Worm (Caenorhabditis elegans) whole organism, L4 larva: ENCODE results near the gene C05A2.4.
A peak's percentile ranks its signal among the peaks of the same experiment; 100 is the strongest.

ENCODE experiments used
- F44E2.7 ChIP-seq: fragments of 200-800 bp; sonication (Bioruptor generic); IDR thresholded peaks from 2 replicates; pipeline ENCODE4 v2.1.2; 2022; ENCODE audit warnings: missing genetic modification characterization, missing compliant biosample characterization
- Y105C5A.15 ChIP-seq: fragments of 200-800 bp; sonication (Bioruptor generic); IDR thresholded peaks from 2 replicates; pipeline ENCODE4 v1.3.6; 2022; ENCODE audit warnings: missing genetic modification characterization, missing compliant biosample characterization
- ZK337.2 ChIP-seq: fragments of 200-800 bp; sonication (Bioruptor generic); IDR thresholded peaks from 2 replicates; pipeline ENCODE4 v1.3.6; 2022; ENCODE audit warnings: missing genetic modification reagents, missing genetic modification characterization, missing compliant biosample characterization
- ZK546.5 ChIP-seq, 2 experiments: sonication (generic microtip); optimal IDR thresholded peaks; 2 replicates each; lab custom pipeline; 2017; ENCODE audit warnings: missing biosample characterization in 2 of 2, missing genetic modification characterization in 2 of 2
- arid-1 ChIP-seq: fragments of 200-800 bp; sonication (Bioruptor generic); conservative IDR thresholded peaks from 2 replicates; pipeline ENCODE4 v1.3.6; 2022; ENCODE audit warnings: missing genetic modification reagents, missing genetic modification characterization, missing compliant biosample characterization
- attf-4 ChIP-seq: sonication (generic microtip); optimal IDR thresholded peaks from 3 replicates; lab custom pipeline; 2017; ENCODE audit warnings: missing biosample characterization, missing genetic modification characterization
- ceh-20 ChIP-seq: fragments of 200-800 bp; sonication (Bioruptor generic); IDR thresholded peaks from 2 replicates; pipeline ENCODE4 v1.3.6; 2022; ENCODE audit warnings: missing genetic modification reagents, missing genetic modification characterization, missing compliant biosample characterization
- ceh-28 ChIP-seq: fragments of 150-350 bp; optimal IDR thresholded peaks from 2 replicates; lab custom pipeline; 2014; ENCODE audit warnings: missing biosample characterization, missing genetic modification reagents, missing genetic modification characterization
- ceh-32 ChIP-seq: sonication (generic microtip); optimal IDR thresholded peaks from 2 replicates; lab custom pipeline; 2016; ENCODE audit warnings: mild to moderate bottlenecking, missing genetic modification characterization, missing compliant biosample characterization; ENCODE audit not compliant: poor library complexity
- ces-1 ChIP-seq: fragments of 150-350 bp; sonication (generic microtip); optimal IDR thresholded peaks from 4 replicates; lab custom pipeline; 2014; ENCODE audit warnings: missing biosample characterization, missing genetic modification reagents, missing genetic modification characterization
- cey-2 ChIP-seq: sonication (generic microtip); optimal IDR thresholded peaks from 3 replicates; lab custom pipeline; 2017; ENCODE audit warnings: missing genetic modification characterization, mild to moderate bottlenecking, missing compliant biosample characterization, antibody characterized with exemption, borderline replicate concordance; ENCODE audit not compliant: insufficient read depth
- daf-16 ChIP-seq, 3 experiments: sonication (generic microtip); optimal IDR thresholded peaks; 2 replicates each; lab custom pipeline; 2016 to 2017; ENCODE audit warnings: missing genetic modification characterization in 3 of 3, missing genetic modification reagents in 3 of 3, mild to moderate bottlenecking in 2 of 3, missing compliant biosample characterization in 2 of 3, missing biosample characterization in 1 of 3, moderate library complexity in 1 of 3
- daf-19 ChIP-seq: fragments of 200-800 bp; sonication (Bioruptor generic); conservative IDR thresholded peaks from 2 replicates; pipeline ENCODE4 v1.3.6; 2022; ENCODE audit warnings: missing genetic modification characterization, missing compliant biosample characterization
- daf-8 ChIP-seq: fragments of 200-800 bp; sonication (Bioruptor generic); IDR thresholded peaks from 2 replicates; pipeline ENCODE4 v1.3.6; 2022; ENCODE audit warnings: missing genetic modification characterization, missing compliant biosample characterization
- dmd-9 ChIP-seq: fragments of 200-800 bp; sonication (Bioruptor generic); IDR thresholded peaks from 2 replicates; pipeline ENCODE4 v1.3.6; 2022; ENCODE audit warnings: missing genetic modification reagents, missing genetic modification characterization, missing compliant biosample characterization
- dpl-1 ChIP-seq: fragments of 150-350 bp; optimal IDR thresholded peaks from 2 replicates; lab custom pipeline; 2014; ENCODE audit warnings: missing biosample characterization, missing genetic modification reagents, missing genetic modification characterization
- egl-43 ChIP-seq: fragments of 200-800 bp; sonication (Bioruptor generic); IDR thresholded peaks from 2 replicates; pipeline ENCODE4 v1.3.6; 2022; ENCODE audit warnings: missing genetic modification reagents, missing genetic modification characterization, missing compliant biosample characterization
- fkh-10 ChIP-seq: fragments of 150-350 bp; optimal IDR thresholded peaks from 2 replicates; lab custom pipeline; 2014; ENCODE audit warnings: missing biosample characterization, missing genetic modification reagents, missing genetic modification characterization
- fos-1 ChIP-seq: fragments of 150-350 bp; optimal IDR thresholded peaks from 2 replicates; lab custom pipeline; 2014; ENCODE audit warnings: missing biosample characterization, missing genetic modification characterization
- gei-8 ChIP-seq: fragments of 200-800 bp; sonication (Bioruptor generic); optimal IDR thresholded peaks from 2 replicates; lab custom pipeline; 2018; ENCODE audit warnings: mild to moderate bottlenecking, missing genetic modification characterization, missing compliant biosample characterization
- hif-1 ChIP-seq, 2 experiments: sonication (generic microtip); optimal IDR thresholded peaks; 2 replicates each; lab custom pipeline; 2016 to 2017; ENCODE audit warnings: missing compliant biosample characterization in 2 of 2, missing genetic modification characterization in 2 of 2, missing genetic modification reagents in 2 of 2, missing genotype in 2 of 2, mild to moderate bottlenecking in 1 of 2
- hmg-1.1 ChIP-seq: fragments of 200-800 bp; sonication (Bioruptor generic); IDR thresholded peaks from 2 replicates; pipeline ENCODE4 v1.3.6; 2022; ENCODE audit warnings: missing genetic modification reagents, missing genetic modification characterization, missing compliant biosample characterization
- lin-1 ChIP-seq: fragments of 200-800 bp; sonication (Bioruptor generic); IDR thresholded peaks from 2 replicates; pipeline ENCODE4 v1.3.6; 2022; ENCODE audit warnings: missing genetic modification reagents, missing genetic modification characterization, missing compliant biosample characterization
- lin-15B ChIP-seq: fragments of 150-350 bp; sonication (generic microtip); optimal IDR thresholded peaks from 3 replicates; lab custom pipeline; 2014; ENCODE audit warnings: missing biosample characterization, missing genetic modification characterization
- lin-39 ChIP-seq: fragments of 150-350 bp; optimal IDR thresholded peaks from 2 replicates; lab custom pipeline; 2014; ENCODE audit warnings: missing biosample characterization, missing genetic modification reagents, missing genetic modification characterization
- lsy-2 ChIP-seq, 2 experiments: fragments of 150-350 bp in 1 of 2; sonication (generic microtip) in 1 of 2; optimal IDR thresholded peaks; 2 replicates each; lab custom pipeline; 2014 to 2017; ENCODE audit warnings: missing biosample characterization in 2 of 2, missing genetic modification characterization in 2 of 2
- madf-5 ChIP-seq, 2 experiments: fragments of 200-800 bp; sonication (Bioruptor generic); IDR thresholded peaks; 2 replicates each; pipeline ENCODE4 v1.3.6; 2022; ENCODE audit warnings: missing compliant biosample characterization in 2 of 2, missing genetic modification characterization in 2 of 2
- madf-9 ChIP-seq: fragments of 200-800 bp; sonication (Bioruptor generic); conservative IDR thresholded peaks from 2 replicates; pipeline ENCODE4 v1.3.6; 2022; ENCODE audit warnings: missing genetic modification reagents, missing genetic modification characterization, missing compliant biosample characterization
- mdt-29 ChIP-seq: fragments of 200-800 bp; sonication (Bioruptor generic); IDR thresholded peaks from 2 replicates; pipeline ENCODE4 v1.3.6; 2022; ENCODE audit warnings: missing genetic modification reagents, missing genetic modification characterization, missing compliant biosample characterization
- mep-1 ChIP-seq: fragments of 150-350 bp; sonication (generic microtip); optimal IDR thresholded peaks from 3 replicates; lab custom pipeline; 2014; ENCODE audit warnings: missing biosample characterization, missing genetic modification characterization
- nhr-102 ChIP-seq: sonication (generic microtip); optimal IDR thresholded peaks from 2 replicates; lab custom pipeline; 2016; ENCODE audit warnings: mild to moderate bottlenecking, missing genetic modification characterization, moderate library complexity, missing compliant biosample characterization
- nhr-11 ChIP-seq: fragments of 150-350 bp; optimal IDR thresholded peaks from 2 replicates; lab custom pipeline; 2014; ENCODE audit warnings: missing biosample characterization, missing genetic modification characterization
- nhr-25 ChIP-seq: sonication (generic microtip); optimal IDR thresholded peaks from 2 replicates; lab custom pipeline; 2017; ENCODE audit warnings: missing genetic modification characterization, mild to moderate bottlenecking, missing compliant biosample characterization, antibody characterized with exemption, moderate library complexity, borderline replicate concordance; ENCODE audit not compliant: insufficient read depth
- nhr-48 ChIP-seq: sonication (generic microtip); optimal IDR thresholded peaks from 2 replicates; lab custom pipeline; 2016; ENCODE audit warnings: mild to moderate bottlenecking, missing genetic modification characterization, missing compliant biosample characterization
- nhr-76 ChIP-seq: fragments of 150-350 bp; optimal IDR thresholded peaks from 2 replicates; lab custom pipeline; 2014; ENCODE audit warnings: missing biosample characterization, missing genetic modification characterization
- php-3 ChIP-seq: fragments of 200-800 bp; sonication (Bioruptor generic); IDR thresholded peaks from 2 replicates; pipeline ENCODE4 v1.3.6; 2022; ENCODE audit warnings: missing genetic modification reagents, missing genetic modification characterization, missing compliant biosample characterization
- skn-1 ChIP-seq: fragments of 150-350 bp; optimal IDR thresholded peaks from 2 replicates; lab custom pipeline; 2014; ENCODE audit warnings: missing biosample characterization, missing genetic modification characterization
- snpc-4 ChIP-seq: fragments of 150-350 bp; optimal IDR thresholded peaks from 2 replicates; lab custom pipeline; 2014; ENCODE audit warnings: missing biosample characterization, missing genetic modification characterization
- unc-39 ChIP-seq: sonication (generic microtip); optimal IDR thresholded peaks from 2 replicates; lab custom pipeline; 2017; ENCODE audit warnings: missing biosample characterization, missing genetic modification characterization
- zfp-3 ChIP-seq: fragments of 200-800 bp; sonication (Bioruptor generic); conservative IDR thresholded peaks from 2 replicates; pipeline ENCODE4 v1.3.6; 2022; ENCODE audit warnings: missing genetic modification reagents, missing genetic modification characterization, missing compliant biosample characterization
- zip-11 ChIP-seq: fragments of 200-800 bp; sonication (Bioruptor generic); IDR thresholded peaks from 2 replicates; pipeline ENCODE4 v1.3.6; 2022; ENCODE audit warnings: missing genetic modification characterization, missing compliant biosample characterization
- zip-2 ChIP-seq: fragments of 150-350 bp; optimal IDR thresholded peaks from 2 replicates; lab custom pipeline; 2014; ENCODE audit warnings: missing biosample characterization, missing genetic modification characterization

Gene C05A2.4

DNA sequence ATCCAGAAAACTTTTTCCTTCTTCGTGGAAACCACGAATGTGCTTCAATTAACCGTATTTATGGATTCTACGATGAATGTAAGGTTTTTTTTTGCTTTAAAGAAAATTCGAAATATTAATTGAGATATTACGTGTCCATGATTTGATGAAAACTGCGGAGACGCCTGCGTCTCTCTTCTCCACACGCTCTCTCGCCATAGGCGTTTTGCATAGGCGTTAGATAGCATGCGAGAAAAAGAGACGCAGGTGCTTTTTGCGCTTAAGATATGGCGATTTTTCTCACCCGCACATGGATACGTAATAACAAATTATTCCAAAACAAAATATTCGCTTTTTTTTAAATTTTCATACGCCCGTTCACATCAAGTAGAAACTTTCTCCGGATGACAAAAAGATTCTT, 11.8 kb upstream of the C05A2.4 start:
- TF ChIP-seq lsy-2 (tag; optimal IDR thresholded peaks at IDR 0.05; lab: Kevin White, UChicago) (no peak), daf-19 (no peak), ZK337.2 (GFP tag; lab: Robert Waterston, UW) (no peak), nhr-102 (no peak), attf-4 (tag; lab: Kevin White, UChicago) (no peak), ZK546.5 (tag; optimal IDR thresholded peaks at IDR 0.05; lab: Kevin White, UChicago) (no peak), dpl-1 (GFP tag; lab: Kevin White, UChicago) (no peak), gei-8 (GFP tag; lab: Kevin White, UChicago) (no peak), skn-1 (tag; lab: Kevin White, UChicago) (no peak), snpc-4 (tag; lab: Kevin White, UChicago) (no peak), hmg-1.1 (no peak), nhr-11 (tag; lab: Kevin White, UChicago) (no peak), daf-16 (GFP tag; optimal IDR thresholded peaks at IDR 0.05; lab: Kevin White, UChicago) (no peak), daf-16 (tag; optimal IDR thresholded peaks at IDR 0.05; lab: Kevin White, UChicago) (no peak), zip-2 (tag; lab: Kevin White, UChicago) (no peak), zip-11 (GFP tag; lab: Robert Waterston, UW) (no peak), lin-39 (tag; lab: Kevin White, UChicago) (no peak), nhr-25 (no peak)

DNA sequence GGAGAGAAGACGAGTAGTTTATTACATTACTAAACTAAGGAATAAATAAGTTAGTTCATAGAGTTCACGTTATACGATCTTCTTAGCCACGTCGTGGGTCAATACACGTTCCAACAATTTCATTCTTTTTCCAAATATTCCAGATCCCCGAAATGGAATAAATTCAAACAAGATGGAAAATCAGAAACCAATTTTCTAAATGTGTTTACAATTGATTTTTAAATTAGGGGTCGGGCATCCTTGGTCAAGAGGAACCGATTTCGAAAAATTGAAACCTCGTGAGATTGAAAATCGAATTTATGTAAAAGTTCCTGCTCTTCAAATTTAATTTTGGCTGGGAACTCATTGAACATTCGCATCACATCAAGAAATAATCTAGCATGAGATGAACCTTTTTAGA, 10.5 kb upstream of the C05A2.4 start:
- no peak for TF ChIP-seq php-3
- TF ChIP-seq ces-1 (GFP tag; lab: Kevin White, UChicago) = peak; percentile 23
- TF ChIP-seq daf-8 = no peak
- TF ChIP-seq dmd-9 (GFP tag; lab: Robert Waterston, UW) = no peak
- no peak for TF ChIP-seq ceh-28 (tag; lab: Kevin White, UChicago)
- TF ChIP-seq arid-1 (GFP tag; lab: Robert Waterston, UW) = no peak
- TF ChIP-seq fkh-10 (GFP tag; lab: Kevin White, UChicago) = peak; percentile 18
- TF ChIP-seq madf-5 (GFP tag; IDR thresholded peaks at IDR 0.05; lab: Robert Waterston, UW) = no peak
- no peak for TF ChIP-seq unc-39 (tag; lab: Kevin White, UChicago)
- no peak for TF ChIP-seq Y105C5A.15
- TF ChIP-seq mdt-29 (GFP tag; lab: Robert Waterston, UW) = no peak
- no peak for TF ChIP-seq lin-15B
- TF ChIP-seq ceh-20 (GFP tag; lab: Robert Waterston, UW) = no peak
- TF ChIP-seq nhr-76 = no peak

DNA sequence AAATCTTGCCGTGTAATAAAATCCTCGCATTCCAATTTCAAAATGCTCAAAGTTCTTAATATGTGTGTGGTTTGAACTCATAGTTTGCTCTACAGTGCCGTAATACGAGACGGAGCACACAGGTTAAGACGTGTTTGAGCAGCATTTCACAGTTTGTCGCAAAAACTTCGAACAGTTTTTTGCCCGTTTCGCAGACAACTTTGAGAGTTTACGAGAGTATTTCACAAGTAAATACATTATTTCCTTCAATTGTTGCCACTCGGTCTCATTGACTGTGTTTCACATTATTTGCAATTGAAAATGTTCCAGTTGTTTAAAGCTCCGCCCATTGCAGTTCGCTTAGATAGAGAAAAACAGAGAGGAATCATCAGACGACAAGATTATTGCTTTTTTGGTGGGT, 7.7 kb upstream of the C05A2.4 start, which contains the start of gene F29F11.20:
F29F11.20 (plus strand) TSS at position 301 of the 400 bp plus-strand sequence.
- TF ChIP-seq hif-1 (tag; optimal IDR thresholded peaks at IDR 0.05; lab: Kevin White, UChicago) = no peak
- TF ChIP-seq arid-1 (GFP tag; lab: Robert Waterston, UW) = no peak
- no peak for TF ChIP-seq Y105C5A.15
- TF ChIP-seq nhr-48 (tag; lab: Kevin White, UChicago) = no peak
- no peak for TF ChIP-seq F44E2.7
- no peak for TF ChIP-seq lin-15B
- no peak for TF ChIP-seq mep-1
- TF ChIP-seq madf-9 (GFP tag; lab: Robert Waterston, UW) = no peak
- no peak for TF ChIP-seq fos-1 (tag; lab: Kevin White, UChicago)
- no peak for TF ChIP-seq cey-2
- no peak for TF ChIP-seq egl-43
- no peak for TF ChIP-seq lin-1 (GFP tag; lab: Robert Waterston, UW)
- no peak for TF ChIP-seq ZK337.2 (GFP tag; lab: Robert Waterston, UW)
- no peak for TF ChIP-seq zfp-3
- no peak for TF ChIP-seq unc-39 (tag; lab: Kevin White, UChicago)
- no peak for TF ChIP-seq ceh-32 (tag; lab: Kevin White, UChicago)
- TF ChIP-seq, all 104 proteins: peak for 0
